Worm (Caenorhabditis elegans): ENCODE results near the gene C17C3.1.

ce11 chrII:5554317-5554716, 16.1 kb upstream of the C17C3.1 start, which contains the start of gene ins-12:
- no peak for TF ChIP-seq tbp1 (GFP tag; optimal IDR thresholded peaks at IDR 0.05)
- TF ChIP-seq attf-6 (GFP tag; IDR thresholded peaks at IDR 0.05) = no peak
- TF ChIP-seq F37B4.10 (GFP tag; IDR thresholded peaks at IDR 0.05) = no peak
- TF ChIP-seq cebp-2 (GFP tag; IDR thresholded peaks at IDR 0.05) = no peak
- no peak for TF ChIP-seq unc-62 (GFP tag; optimal IDR thresholded peaks at IDR 0.05)
- TF ChIP-seq Y56A3A.18 (GFP tag; IDR thresholded peaks at IDR 0.05) = no peak
- no peak for TF ChIP-seq ama-1 (optimal IDR thresholded peaks at IDR 0.05)
- TF ChIP-seq ama-1 (GFP tag; optimal IDR thresholded peaks at IDR 0.05) = no peak
- no peak for TF ChIP-seq lin-26 (GFP tag; IDR thresholded peaks at IDR 0.05)
- TF ChIP-seq K11D2.4 (GFP tag; IDR thresholded peaks at IDR 0.05) = no peak
- TF ChIP-seq hlh-12 (tag; optimal IDR thresholded peaks at IDR 0.05) = no peak
- TF ChIP-seq lin-35 (GFP tag; optimal IDR thresholded peaks at IDR 0.05) = no peak
